Worm (Caenorhabditis elegans): ENCODE results near the gene ints-2.

The ints-2 gene

DNA sequence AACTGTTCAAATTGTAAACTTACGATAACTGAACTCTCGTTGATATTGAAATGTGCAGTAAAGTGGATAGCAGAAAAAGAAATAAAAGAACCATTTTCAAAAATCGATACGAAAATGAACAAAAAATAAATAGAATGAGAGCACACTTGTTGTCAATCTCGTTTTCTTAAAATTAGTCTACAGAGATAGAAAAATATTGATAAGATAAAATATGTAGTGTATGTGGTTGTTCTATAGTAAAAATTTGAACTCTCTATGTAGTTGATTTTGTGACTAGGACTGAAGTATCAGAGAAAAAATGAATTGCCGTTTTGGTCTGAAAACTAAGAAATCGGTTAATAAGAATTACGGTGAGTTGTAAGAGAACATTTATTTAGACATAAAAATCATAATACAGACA lies 14.2 kb upstream of the ints-2 start, which contains the start of gene cest-2.1:
Gene cest-2.1, minus strand, starts transcription at position 198 of the 400 bp plus-strand sequence.
- TF ChIP-seq dpl-1 (GFP tag; optimal IDR thresholded peaks at IDR 0.05), result no peak
- no peak for TF ChIP-seq Y79H2A.3 (GFP tag; conservative IDR thresholded peaks at IDR 0.05)
- peak; percentile 13 for TF ChIP-seq nhr-80 (tag; optimal IDR thresholded peaks at IDR 0.05)
- no peak for TF ChIP-seq atf-7 (tag; optimal IDR thresholded peaks at IDR 0.05)
- TF ChIP-seq hmg-1.2 (GFP tag; IDR thresholded peaks at IDR 0.05), result no peak

DNA sequence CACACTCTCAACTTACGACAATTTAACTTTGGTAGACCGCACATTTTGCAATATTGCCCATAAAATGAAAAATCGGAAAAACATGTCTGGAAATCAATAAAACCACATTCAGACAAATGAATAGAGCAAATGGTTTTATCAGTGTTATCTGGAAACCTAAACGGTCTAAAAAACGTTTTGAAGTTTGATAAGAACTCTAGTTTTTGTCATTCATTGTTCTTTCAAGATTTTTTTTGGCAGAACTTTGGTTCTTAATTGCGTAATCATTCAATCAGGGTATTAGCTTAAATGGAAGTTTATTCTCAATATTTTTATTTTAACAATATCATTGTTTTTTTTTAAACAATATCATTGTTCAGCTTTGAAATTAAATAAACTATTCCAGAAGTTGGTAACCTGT lies 10.3 kb upstream of the ints-2 start, which contains the start of gene cest-2.2:
Gene cest-2.2, minus strand, starts transcription at position 140 of the 400 bp plus-strand sequence.
- TF ChIP-seq Y79H2A.3 (GFP tag; conservative IDR thresholded peaks at IDR 0.05), result no peak
- peak; percentile 54 for TF ChIP-seq nhr-80 (tag; optimal IDR thresholded peaks at IDR 0.05)
- no peak for TF ChIP-seq Y53G8AR.9 (GFP tag; conservative IDR thresholded peaks at IDR 0.05)
- TF ChIP-seq hlh-12 (tag; optimal IDR thresholded peaks at IDR 0.05), result no peak
- TF ChIP-seq ceh-91 (GFP tag; IDR thresholded peaks at IDR 0.05), result no peak
- no peak for TF ChIP-seq lin-40 (tag; optimal IDR thresholded peaks at IDR 0.05)

DNA sequence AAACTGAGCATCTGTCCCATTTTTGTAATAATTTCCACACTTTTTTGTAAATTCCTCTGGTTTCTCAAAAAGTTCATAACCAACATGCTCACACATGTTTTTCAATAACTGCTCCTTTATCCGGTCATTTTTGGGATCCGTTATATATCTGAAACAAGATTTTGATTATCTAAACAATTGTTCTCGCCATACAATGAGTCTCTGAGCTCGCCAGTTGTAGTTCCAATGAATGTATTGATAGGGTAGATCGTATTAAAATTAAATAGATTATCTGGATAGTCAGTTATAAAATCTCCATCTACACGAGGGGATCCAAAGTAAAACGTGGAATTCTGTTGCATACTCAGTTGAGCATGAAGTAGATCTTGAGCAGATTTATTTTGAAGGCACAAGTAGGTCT lies 8.9 kb upstream of the ints-2 start:
- TF ChIP-seq unc-130 (GFP tag; optimal IDR thresholded peaks at IDR 0.05) (no peak), athp-1 (tag; optimal IDR thresholded peaks at IDR 0.05) (no peak), dpff-1 (tag; optimal IDR thresholded peaks at IDR 0.05) (no peak), K11D2.4 (GFP tag; IDR thresholded peaks at IDR 0.05) (no peak), rpc-1 (optimal IDR thresholded peaks at IDR 0.05) (no peak), rpc-1 (tag; optimal IDR thresholded peaks at IDR 0.05) (no peak), somi-1 (GFP tag; optimal IDR thresholded peaks at IDR 0.05) (no peak), hsf-1 (GFP tag; IDR thresholded peaks at IDR 0.05) (no peak), ztf-6 (GFP tag; IDR thresholded peaks at IDR 0.05) (no peak), lsl-1 (GFP tag; optimal IDR thresholded peaks at IDR 0.05) (no peak), pha-4 (tag; optimal IDR thresholded peaks at IDR 0.05) (no peak), rcor-1 (GFP tag; IDR thresholded peaks at IDR 0.05) (no peak), bed-1 (GFP tag; IDR thresholded peaks at IDR 0.05) (no peak), Y53G8AR.9 (GFP tag; conservative IDR thresholded peaks at IDR 0.05) (no peak), zfh-2 (GFP tag; conservative IDR thresholded peaks at IDR 0.05) (no peak), attf-5 (GFP tag; optimal IDR thresholded peaks at IDR 0.05) (no peak), nfya-1 (tag; optimal IDR thresholded peaks at IDR 0.05; ENCODE audit: borderline replicate concordance, insufficient read depth) (no peak), egl-18 (GFP tag; IDR thresholded peaks at IDR 0.05) (no peak), D2030.7 (GFP tag; IDR thresholded peaks at IDR 0.05) (no peak), nfyb-1 (GFP tag; IDR thresholded peaks at IDR 0.05) (no peak), ceh-91 (GFP tag; IDR thresholded peaks at IDR 0.05) (no peak)

DNA sequence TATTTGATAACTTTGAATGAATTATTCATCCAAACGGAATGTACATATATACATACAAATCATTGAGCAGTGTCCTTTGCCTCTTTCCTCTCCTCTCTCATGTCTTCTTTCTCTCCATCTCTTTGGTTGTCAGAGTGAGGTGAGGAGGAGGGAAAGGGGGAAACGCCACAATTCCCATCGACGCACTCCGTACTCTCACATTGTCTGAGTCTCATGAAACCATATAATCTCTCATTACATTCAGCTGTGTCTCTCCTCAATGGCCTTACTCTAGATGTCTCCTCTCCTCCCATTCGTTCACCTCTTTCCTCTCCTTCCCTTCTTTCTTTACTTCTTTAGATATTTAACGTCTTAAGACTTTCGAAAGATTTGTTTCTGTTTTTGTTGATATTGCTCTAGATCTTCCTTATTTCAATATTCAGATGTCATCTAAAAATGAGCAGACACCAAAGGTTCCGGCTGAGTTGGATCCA lies 7.8 kb upstream of the ints-2 start, which contains the start of gene ceh-74:
Gene ceh-74, plus strand, starts transcription at position 423 of the 473 bp plus-strand sequence.
- TF ChIP-seq ceh-27 (GFP tag; optimal IDR thresholded peaks at IDR 0.05) (no peak), hmg-1.2 (GFP tag; IDR thresholded peaks at IDR 0.05) (peak; percentile 58)

DNA sequence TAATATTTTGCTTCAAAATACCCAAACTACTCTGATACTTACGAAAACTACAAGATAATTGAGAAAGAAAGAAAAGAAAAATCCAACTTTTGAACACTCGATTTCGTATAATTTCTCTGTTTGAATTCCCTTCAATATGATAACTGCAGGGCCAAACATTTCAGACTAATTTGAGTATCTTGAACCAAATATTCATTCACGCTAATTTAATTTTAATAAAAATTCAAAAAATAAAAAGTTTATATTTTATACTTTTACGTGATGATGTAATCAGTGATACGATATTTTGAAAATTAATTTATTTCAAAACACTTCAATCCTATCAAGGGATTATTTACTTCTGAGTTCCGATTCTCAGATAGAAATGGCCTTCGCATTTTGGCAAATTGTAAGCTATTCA lies 5.5 kb upstream of the ints-2 start, which contains the start of gene ZC376.8:
Gene ZC376.8, plus strand, starts transcription at position 301 of the 400 bp plus-strand sequence.
- TF ChIP-seq nfya-1 (tag; optimal IDR thresholded peaks at IDR 0.05; ENCODE audit: borderline replicate concordance, insufficient read depth) (no peak), let-607 (tag; optimal IDR thresholded peaks at IDR 0.05) (no peak), hlh-26 (GFP tag; conservative IDR thresholded peaks at IDR 0.05) (no peak), unc-130 (GFP tag; optimal IDR thresholded peaks at IDR 0.05) (no peak), lsl-1 (GFP tag; optimal IDR thresholded peaks at IDR 0.05) (no peak), athp-1 (tag; optimal IDR thresholded peaks at IDR 0.05) (no peak), attf-5 (GFP tag; optimal IDR thresholded peaks at IDR 0.05) (no peak), snpc-4 (GFP tag; optimal IDR thresholded peaks at IDR 0.05) (no peak), snpc-4 (tag; optimal IDR thresholded peaks at IDR 0.05) (no peak), lsy-27 (tag; optimal IDR thresholded peaks at IDR 0.05; ENCODE audit: borderline replicate concordance, insufficient read depth) (no peak)
